Worm (Caenorhabditis elegans): ENCODE measurements around the gene irld-62.

ce11 chrV:15272263-15272662 lies 38.6 kb upstream of the irld-62 start, which contains the start of gene T10H4.4:
- TF ChIP-seq ama-1 (optimal IDR thresholded peaks at IDR 0.05) (no peak), hmg-4 (GFP tag; optimal IDR thresholded peaks at IDR 0.05) (no peak), ceh-13 (GFP tag; optimal IDR thresholded peaks at IDR 0.05) (no peak), tbx-37 (GFP tag; conservative IDR thresholded peaks at IDR 0.05) (no peak), flt-1 (GFP tag; IDR thresholded peaks at IDR 0.05) (no peak), ets-7 (tag; optimal IDR thresholded peaks at IDR 0.05) (no peak)
